Fruit fly (Drosophila melanogaster) whole organism, prepupa: ENCODE results near the gene Ufsp2.

Source experiments
- CG10631 ChIP-seq: fragments of 200-800 bp; sonication (Bioruptor generic); optimal IDR thresholded peaks from 2 replicates; lab custom pipeline; 2016; ENCODE audit warnings: missing biosample characterization, missing genetic modification characterization
- CG10669 ChIP-seq: fragments of 200-800 bp; sonication (Bioruptor generic); optimal IDR thresholded peaks from 3 replicates; lab custom pipeline; 2018; ENCODE audit warnings: missing biosample characterization, mild to moderate bottlenecking, missing genetic modification characterization, moderate library complexity
- CG11294 ChIP-seq: fragments of 200-800 bp; sonication (Bioruptor generic); IDR thresholded peaks from 2 replicates; pipeline ENCODE4 v1.3.6; 2022; ENCODE audit warnings: missing biosample characterization, missing genetic modification characterization
- CG16779 ChIP-seq: fragments of 200-800 bp; sonication (Bioruptor generic); optimal IDR thresholded peaks from 3 replicates; lab custom pipeline; 2017; ENCODE audit warnings: missing biosample characterization, mild to moderate bottlenecking, missing genetic modification characterization
- CG3032 ChIP-seq: fragments of 200-800 bp; optimal IDR thresholded peaks from 2 replicates; lab custom pipeline; 2019; ENCODE audit warnings: missing biosample characterization, mild to moderate bottlenecking, missing genetic modification characterization, moderate library complexity
- CG31627 ChIP-seq: fragments of 200-800 bp; sonication (Bioruptor generic); optimal IDR thresholded peaks from 3 replicates; lab custom pipeline; 2016; ENCODE audit warnings: missing biosample characterization, missing genetic modification characterization
- CG32006 ChIP-seq: fragments of 200-800 bp; sonication (Bioruptor generic); optimal IDR thresholded peaks from 3 replicates; lab custom pipeline; 2017; ENCODE audit warnings: missing biosample characterization, mild to moderate bottlenecking, missing genetic modification characterization
- CG34406 ChIP-seq: fragments of 200-800 bp; sonication (Bioruptor generic); optimal IDR thresholded peaks from 3 replicates; lab custom pipeline; 2016; ENCODE audit warnings: missing biosample characterization, missing genetic modification characterization
- CG3919 ChIP-seq: fragments of 200-800 bp; sonication (Bioruptor generic); optimal IDR thresholded peaks from 3 replicates; lab custom pipeline; 2016; ENCODE audit warnings: missing biosample characterization, missing genetic modification characterization
- CG6163 ChIP-seq: fragments of 200-800 bp; sonication (Bioruptor generic); IDR thresholded peaks from 3 replicates; pipeline ENCODE4 v1.3.6; 2022; ENCODE audit warnings: missing biosample characterization, missing genetic modification characterization
- CG6808 ChIP-seq: fragments of 200-800 bp; sonication (Bioruptor generic); optimal IDR thresholded peaks from 3 replicates; lab custom pipeline; 2017; ENCODE audit warnings: missing biosample characterization, missing genetic modification characterization, mild to moderate bottlenecking, moderate library complexity, missing genetic modification reagents
- CG6854 ChIP-seq: fragments of 200-800 bp; sonication (Bioruptor generic); optimal IDR thresholded peaks from 2 replicates; lab custom pipeline; 2017; ENCODE audit warnings: missing biosample characterization, mild to moderate bottlenecking, missing genetic modification characterization
- CG8119 ChIP-seq: fragments of 200-800 bp; sonication (Bioruptor generic); IDR thresholded peaks from 3 replicates; pipeline ENCODE4 v1.3.6; 2022; ENCODE audit warnings: missing biosample characterization, missing genetic modification characterization
- CG8632 ChIP-seq: fragments of 200-800 bp; sonication (Bioruptor generic); optimal IDR thresholded peaks from 3 replicates; lab custom pipeline; 2016; ENCODE audit warnings: missing biosample characterization, missing genetic modification characterization
- CG9139 ChIP-seq: fragments of 200-800 bp; sonication (Bioruptor generic); optimal IDR thresholded peaks from 3 replicates; lab custom pipeline; 2017; ENCODE audit warnings: missing biosample characterization, mild to moderate bottlenecking, missing genetic modification characterization
- Eip78C ChIP-seq: fragments of 200-800 bp; sonication (Bioruptor generic); peaks from one replicate; lab custom pipeline; 2016; ENCODE audit warnings: missing biosample characterization, missing genetic modification characterization
- Eip93F ChIP-seq: fragments of 200-800 bp; sonication (Bioruptor generic); optimal IDR thresholded peaks from 2 replicates; lab custom pipeline; 2016; ENCODE audit warnings: missing biosample characterization, mild to moderate bottlenecking, missing genetic modification characterization
- Ets21C ChIP-seq: fragments of 200-800 bp; sonication (Bioruptor generic); optimal IDR thresholded peaks from 3 replicates; lab custom pipeline; 2016; ENCODE audit warnings: missing biosample characterization, missing genetic modification characterization
- Ets96B ChIP-seq: fragments of 200-800 bp; optimal IDR thresholded peaks from 2 replicates; lab custom pipeline; 2019; ENCODE audit warnings: missing biosample characterization, mild to moderate bottlenecking, missing genetic modification characterization, moderate library complexity
- Gug ChIP-seq: fragments of 200-800 bp; sonication (Bioruptor generic); IDR thresholded peaks from 2 replicates; pipeline ENCODE4 v1.3.6; 2022; ENCODE audit warnings: missing biosample characterization, missing genetic modification characterization
- Hr39 ChIP-seq: fragments of 200-800 bp; sonication (Bioruptor generic); optimal IDR thresholded peaks from 2 replicates; lab custom pipeline; 2016; ENCODE audit warnings: missing biosample characterization, missing genetic modification characterization
- Hr4 ChIP-seq: fragments of 200-800 bp; sonication (Bioruptor generic); optimal IDR thresholded peaks from 3 replicates; lab custom pipeline; 2016; ENCODE audit warnings: missing biosample characterization, missing genetic modification characterization
- Lpt ChIP-seq: fragments of 200-800 bp; sonication (Bioruptor generic); optimal IDR thresholded peaks from 3 replicates; lab custom pipeline; 2016; ENCODE audit warnings: missing biosample characterization, missing genetic modification characterization
- Met ChIP-seq: fragments of 200-800 bp; sonication (Bioruptor generic); optimal IDR thresholded peaks from 3 replicates; lab custom pipeline; 2016; ENCODE audit warnings: missing biosample characterization, missing genetic modification characterization
- Smox ChIP-seq: fragments of 200-800 bp; sonication (Bioruptor generic); optimal IDR thresholded peaks from 3 replicates; lab custom pipeline; 2016; ENCODE audit warnings: missing biosample characterization, missing genetic modification characterization
- Sox102F ChIP-seq: fragments of 200-800 bp; sonication (Bioruptor generic); optimal IDR thresholded peaks from 2 replicates; lab custom pipeline; 2016; ENCODE audit warnings: missing biosample characterization, mild to moderate bottlenecking, missing genetic modification characterization
- Sox15 ChIP-seq: fragments of 200-800 bp; sonication (Bioruptor generic); optimal IDR thresholded peaks from 3 replicates; lab custom pipeline; 2016; ENCODE audit warnings: missing biosample characterization, missing genetic modification characterization
- acj6 ChIP-seq: fragments of 200-800 bp; sonication (Bioruptor generic); optimal IDR thresholded peaks from 3 replicates; lab custom pipeline; 2016; ENCODE audit warnings: missing biosample characterization, missing genetic modification characterization
- cyc ChIP-seq: fragments of 200-800 bp; sonication (Bioruptor generic); optimal IDR thresholded peaks from 3 replicates; lab custom pipeline; 2016; ENCODE audit warnings: missing biosample characterization, missing genetic modification characterization
- eg ChIP-seq: fragments of 200-800 bp; sonication (Bioruptor generic); IDR thresholded peaks from 3 replicates; pipeline ENCODE4 v1.3.6; 2022; ENCODE audit warnings: missing biosample characterization, missing genetic modification characterization
- esn ChIP-seq: fragments of 200-800 bp; sonication (Bioruptor generic); optimal IDR thresholded peaks from 2 replicates; lab custom pipeline; 2016; ENCODE audit warnings: missing biosample characterization, mild to moderate bottlenecking, missing genetic modification characterization, moderate library complexity
- fd59A ChIP-seq: fragments of 200-800 bp; sonication (Bioruptor generic); optimal IDR thresholded peaks from 2 replicates; lab custom pipeline; 2017; ENCODE audit warnings: missing biosample characterization, mild to moderate bottlenecking, missing genetic modification characterization, missing genetic modification reagents
- fd85E ChIP-seq: fragments of 200-800 bp; sonication (Bioruptor generic); optimal IDR thresholded peaks from 3 replicates; lab custom pipeline; 2016; ENCODE audit warnings: missing biosample characterization, missing genetic modification characterization
- fkh ChIP-seq: fragments of 200-800 bp; sonication (Bioruptor generic); optimal IDR thresholded peaks from 3 replicates; lab custom pipeline; 2017; ENCODE audit warnings: missing biosample characterization, mild to moderate bottlenecking, missing genetic modification characterization, moderate library complexity
- lz ChIP-seq: fragments of 200-800 bp; sonication (Bioruptor generic); optimal IDR thresholded peaks from 3 replicates; lab custom pipeline; 2016; ENCODE audit warnings: missing biosample characterization, missing genetic modification characterization
- net ChIP-seq: fragments of 200-800 bp; sonication (Bioruptor generic); optimal IDR thresholded peaks from 3 replicates; lab custom pipeline; 2016; ENCODE audit warnings: missing biosample characterization, missing genetic modification characterization
- pdm3 ChIP-seq: fragments of 200-800 bp; sonication (Bioruptor generic); optimal IDR thresholded peaks from 3 replicates; lab custom pipeline; 2016; ENCODE audit warnings: missing biosample characterization, missing genetic modification characterization
- salr ChIP-seq, 2 experiments: fragments of 200-800 bp; sonication (Bioruptor generic); optimal IDR thresholded peaks; 3 replicates each; lab custom pipeline; 2016 to 2018; ENCODE audit warnings: missing biosample characterization in 2 of 2, missing genetic modification characterization in 2 of 2, mild to moderate bottlenecking in 1 of 2
- ss ChIP-seq, 2 experiments: fragments of 200-800 bp; sonication (Bioruptor generic); optimal IDR thresholded peaks; 2 replicates in 1 of 2; 3 replicates in 1 of 2; lab custom pipeline; 2017 to 2018; ENCODE audit warnings: mild to moderate bottlenecking in 2 of 2, missing biosample characterization in 2 of 2, missing genetic modification characterization in 2 of 2, moderate library complexity in 1 of 2
- svp ChIP-seq: fragments of 200-800 bp; sonication (Bioruptor generic); peaks from one replicate; lab custom pipeline; 2016; ENCODE audit warnings: missing biosample characterization, missing genetic modification characterization
- vri ChIP-seq: fragments of 200-800 bp; sonication (Bioruptor generic); optimal IDR thresholded peaks from 3 replicates; lab custom pipeline; 2016; ENCODE audit warnings: missing biosample characterization, mild to moderate bottlenecking, missing genetic modification characterization

Gene Ufsp2

DNA sequence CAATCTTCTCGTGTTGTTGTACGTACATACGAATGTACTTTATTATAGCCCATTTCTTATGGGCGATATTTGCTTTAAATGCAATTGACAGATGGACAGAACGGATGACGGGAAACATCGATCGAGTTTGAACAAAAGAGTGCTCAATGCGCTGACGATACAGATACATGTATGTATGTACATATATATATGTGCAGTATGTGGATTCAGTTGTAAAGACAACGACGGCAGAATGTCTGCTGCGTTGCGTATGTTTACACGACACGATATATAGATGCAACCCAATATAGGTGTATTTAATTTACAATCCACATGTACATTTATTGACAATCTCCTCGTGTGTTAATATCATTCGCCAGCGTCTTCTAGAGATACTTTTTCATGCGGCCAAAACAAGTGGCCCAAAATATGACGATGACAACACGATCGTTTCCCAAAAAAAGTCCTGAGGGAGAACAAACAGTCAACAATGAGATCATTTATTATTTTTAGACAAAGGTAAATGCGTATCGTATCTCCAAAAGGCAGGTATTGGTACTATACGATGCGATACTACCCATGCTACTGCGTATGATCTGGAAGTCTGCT, 45.6 kb upstream of the Ufsp2 start (continued):
- TF ChIP-seq fd59A (GFP tag; lab: Kevin White, UChicago) (no peak), pdm3 (GFP tag; lab: Kevin White, UChicago) (no peak), Sox15 (GFP tag; lab: Kevin White, UChicago) (no peak), Eip78C (GFP tag; lab: Kevin White, UChicago) (peak; percentile 65), Hr39 (GFP tag; lab: Kevin White, UChicago) (no peak), CG11294 (GFP tag; lab: Robert Waterston, UW) (no peak), svp (GFP tag; lab: Kevin White, UChicago) (no peak)
- TF ChIP-seq, all 60 proteins: peak for 8

DNA sequence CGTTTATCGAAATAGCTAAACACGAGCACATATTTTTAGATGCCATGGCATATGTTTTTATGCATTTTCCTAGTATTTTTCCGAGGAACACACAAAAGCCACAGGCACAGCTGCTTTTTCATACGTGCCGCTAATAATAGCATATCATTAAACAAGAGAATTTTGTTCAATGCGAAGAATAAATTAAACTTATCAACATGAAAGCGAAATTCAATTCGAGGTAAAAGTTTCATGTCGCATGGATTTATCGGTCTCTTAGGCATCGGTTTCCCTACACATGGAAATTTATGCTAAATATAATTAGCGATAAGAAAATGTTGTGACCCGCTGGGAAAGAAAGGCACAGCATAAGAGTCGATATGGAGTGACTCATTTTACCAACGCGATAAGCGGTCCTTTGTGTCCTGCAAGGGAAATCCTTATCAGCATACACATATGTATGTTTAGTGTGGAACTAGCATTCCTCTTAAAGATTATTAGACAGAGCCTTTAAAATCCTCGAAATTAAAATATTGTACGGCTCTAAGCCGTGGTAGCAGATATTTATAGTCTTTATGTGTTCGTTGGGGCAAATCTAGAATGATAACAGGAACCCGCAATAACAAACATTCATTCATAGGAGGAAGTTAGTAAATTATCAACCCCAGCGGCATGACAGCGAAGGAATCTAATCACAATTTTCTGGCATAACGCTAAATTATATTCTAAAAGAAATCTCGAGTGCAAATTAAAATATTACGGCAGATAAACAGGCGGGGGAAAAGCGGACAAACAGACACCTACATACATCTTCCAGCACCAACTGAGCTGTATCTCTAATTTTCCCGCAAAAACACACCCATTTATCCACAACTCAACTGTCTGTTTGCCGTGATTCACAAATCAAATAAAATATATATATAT, 44.7 kb upstream of the Ufsp2 start, which contains the start of gene CG43248:
Gene CG43248, minus strand, starts transcription at position 51 of the 903 bp plus-strand sequence.
- TF ChIP-seq CG32006 (GFP tag; lab: Kevin White, UChicago) (no peak), CG34406 (no peak), esn (no peak), CG9139 (GFP tag; lab: Kevin White, UChicago) (no peak), Gug (GFP tag; lab: Robert Waterston, UW) (no peak), eg (GFP tag; lab: Robert Waterston, UW) (no peak), CG6808 (GFP tag; lab: Kevin White, UChicago) (no peak), CG10669 (GFP tag; lab: Kevin White, UChicago) (no peak), lz (GFP tag; lab: Kevin White, UChicago) (no peak), cyc (no peak)
- TF ChIP-seq, all 60 proteins: peak for 0

DNA sequence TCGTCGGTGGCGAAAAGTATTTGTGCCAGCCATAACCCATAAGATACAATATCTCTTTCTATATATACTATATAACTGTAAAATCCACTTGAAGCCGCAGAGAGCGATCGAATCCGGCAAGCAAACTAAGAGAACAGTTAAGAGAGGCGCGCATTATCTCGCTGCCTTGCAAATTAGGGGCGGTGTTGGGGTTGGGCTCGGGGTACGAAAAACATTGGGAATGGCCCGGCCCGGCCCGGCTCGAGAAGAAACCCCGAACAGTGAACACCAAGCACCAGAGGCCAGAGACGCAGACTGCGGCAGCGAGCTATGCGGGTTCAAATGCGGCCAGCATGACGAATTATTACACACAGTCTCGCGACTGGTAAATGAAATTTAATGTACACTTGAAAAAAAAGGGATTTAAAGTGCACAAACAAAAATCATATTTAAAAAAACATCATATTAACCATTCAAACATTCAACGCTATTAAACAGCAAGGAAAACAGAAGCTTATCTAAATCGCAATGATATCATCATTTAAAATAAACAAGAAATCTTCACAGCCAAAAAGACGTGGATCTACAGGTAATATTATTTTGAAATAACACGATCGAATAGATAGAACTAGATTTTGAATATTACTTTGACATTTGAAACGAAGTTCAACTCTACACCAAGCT, 43.9 kb upstream of the Ufsp2 start:
- TF ChIP-seq Hr4 (GFP tag; lab: Kevin White, UChicago): peak; percentile 47
- peak; percentile 1 for TF ChIP-seq acj6 (GFP tag; lab: Kevin White, UChicago)
- TF ChIP-seq fd59A (GFP tag; lab: Kevin White, UChicago): no peak
- TF ChIP-seq CG3032 (tag; lab: Kevin White, UChicago): peak; percentile 43
- no peak for TF ChIP-seq Sox102F
- peak; percentile 72; the same call in 2 of the 3 replicates for TF ChIP-seq eg (GFP tag; lab: Robert Waterston, UW)
- peak; percentile 48; the same call in 2 of the 3 replicates for TF ChIP-seq CG8119
- TF ChIP-seq Eip93F: peak; percentile 34
- TF ChIP-seq CG6854: peak; percentile 56
- TF ChIP-seq pdm3 (GFP tag; lab: Kevin White, UChicago): peak; percentile 41
- peak; percentile 81 for TF ChIP-seq Eip78C (GFP tag; lab: Kevin White, UChicago)
- peak; percentile 55 for TF ChIP-seq vri
- peak; percentile 95 for TF ChIP-seq svp (GFP tag; lab: Kevin White, UChicago)
- peak; percentile 68 for TF ChIP-seq CG6163 (GFP tag; lab: Robert Waterston, UW)
- TF ChIP-seq fd85E (GFP tag; lab: Kevin White, UChicago): no peak
- TF ChIP-seq CG32006 (GFP tag; lab: Kevin White, UChicago): peak; percentile 68
- TF ChIP-seq CG6808 (GFP tag; lab: Kevin White, UChicago): no peak
- TF ChIP-seq CG10631 (GFP tag; lab: Kevin White, UChicago): peak; percentile 49
- peak; percentile 41 for TF ChIP-seq CG31627 (GFP tag; lab: Kevin White, UChicago)
- TF ChIP-seq CG9139 (GFP tag; lab: Kevin White, UChicago): no peak
- peak; percentile 10 for TF ChIP-seq Ets96B (tag; lab: Kevin White, UChicago)
- no peak for TF ChIP-seq CG16779
- no peak for TF ChIP-seq net (GFP tag; lab: Kevin White, UChicago)
- peak; percentile 27 for TF ChIP-seq Ets21C (GFP tag; lab: Kevin White, UChicago)
- TF ChIP-seq ss (GFP tag; optimal IDR thresholded peaks at IDR 0.05; lab: Kevin White, UChicago): no peak
- TF ChIP-seq Met (GFP tag; lab: Kevin White, UChicago): peak; percentile 63
- TF ChIP-seq Smox (GFP tag; lab: Kevin White, UChicago): peak; percentile 42
- peak; percentile 58 for TF ChIP-seq Gug (GFP tag; lab: Robert Waterston, UW)
- TF ChIP-seq Lpt: peak; percentile 31
- peak; percentile 35 for TF ChIP-seq CG10669 (GFP tag; lab: Kevin White, UChicago)
- peak in 1 of 2 experiments; percentile 57 for TF ChIP-seq salr (GFP tag; optimal IDR thresholded peaks at IDR 0.05; lab: Kevin White, UChicago)
- TF ChIP-seq fkh (GFP tag; lab: Kevin White, UChicago): no peak
- TF ChIP-seq CG34406: no peak
- no peak for TF ChIP-seq CG8632 (GFP tag; lab: Kevin White, UChicago)
- peak; percentile 25 for TF ChIP-seq lz (GFP tag; lab: Kevin White, UChicago)
- peak; percentile 66 for TF ChIP-seq CG3919 (GFP tag; lab: Kevin White, UChicago)
